Worm (Caenorhabditis elegans) whole organism, young adult: Measurements from ENCODE around the gene T14B1.1.

ENCODE experiments used
- B0261.1 ChIP-seq: sonication (generic microtip); optimal IDR thresholded peaks from 2 replicates; lab custom pipeline; 2016; ENCODE audit warnings: mild to moderate bottlenecking, missing genetic modification characterization, moderate library complexity, missing compliant biosample characterization
- B0336.3 ChIP-seq: fragments of 200-800 bp; sonication (Bioruptor generic); IDR thresholded peaks from 2 replicates; pipeline ENCODE4 v1.3.6; 2022; ENCODE audit warnings: missing genetic modification characterization, missing compliant biosample characterization
- F22D6.2 ChIP-seq: sonication (generic microtip); optimal IDR thresholded peaks from 2 replicates; lab custom pipeline; 2016; ENCODE audit warnings: mild to moderate bottlenecking, missing genetic modification characterization, missing compliant biosample characterization
- F23B12.7 ChIP-seq: sonication (generic microtip); optimal IDR thresholded peaks from 2 replicates; lab custom pipeline; 2017; ENCODE audit warnings: missing genetic modification characterization, mild to moderate bottlenecking, missing compliant biosample characterization, antibody characterized with exemption, moderate library complexity; ENCODE audit not compliant: insufficient read depth
- F33H1.4 ChIP-seq: fragments of 200-800 bp; sonication (Bioruptor generic); IDR thresholded peaks from 2 replicates; pipeline ENCODE4 v1.3.6; 2022; ENCODE audit warnings: missing genetic modification reagents, missing genetic modification characterization, missing compliant biosample characterization
- F39B2.1 ChIP-seq: fragments of 200-800 bp; sonication (Bioruptor generic); IDR thresholded peaks from 2 replicates; pipeline ENCODE4 v1.3.6; 2022; ENCODE audit warnings: missing genetic modification reagents, missing genetic modification characterization, missing compliant biosample characterization
- F52B5.7 ChIP-seq: sonication (generic microtip); optimal IDR thresholded peaks from 2 replicates; lab custom pipeline; 2016; ENCODE audit warnings: mild to moderate bottlenecking, missing genetic modification characterization, missing compliant biosample characterization
- F55B11.4 ChIP-seq: sonication (generic microtip); optimal IDR thresholded peaks from 2 replicates; lab custom pipeline; 2016; ENCODE audit warnings: missing compliant biosample characterization, missing genetic modification characterization, borderline replicate concordance; ENCODE audit not compliant: insufficient read depth
- K11D2.4 ChIP-seq: fragments of 200-800 bp; sonication (Bioruptor generic); IDR thresholded peaks from 2 replicates; pipeline ENCODE4 v1.3.6; 2022; ENCODE audit warnings: missing genetic modification reagents, missing genetic modification characterization, missing compliant biosample characterization
- Y53G8AR.9 ChIP-seq: fragments of 200-800 bp; sonication (Bioruptor generic); conservative IDR thresholded peaks from 2 replicates; pipeline ENCODE4 v1.3.6; 2022; ENCODE audit warnings: missing genetic modification reagents, missing genetic modification characterization, missing compliant biosample characterization
- Y67H2A.10 ChIP-seq: fragments of 200-800 bp; sonication (Bioruptor generic); conservative IDR thresholded peaks from 2 replicates; pipeline ENCODE4 v1.3.6; 2022; ENCODE audit warnings: missing genetic modification reagents, missing genetic modification characterization, missing compliant biosample characterization
- ZK185.1 ChIP-seq: sonication (generic microtip); optimal IDR thresholded peaks from 2 replicates; lab custom pipeline; 2016; ENCODE audit warnings: mild to moderate bottlenecking, missing genetic modification characterization, missing compliant biosample characterization; ENCODE audit not compliant: poor library complexity, severe bottlenecking
- aptf-2 ChIP-seq: fragments of 200-800 bp; sonication (Bioruptor generic); conservative IDR thresholded peaks from 2 replicates; pipeline ENCODE4 v1.3.6; 2022; ENCODE audit warnings: missing genetic modification reagents, missing genetic modification characterization, missing compliant biosample characterization
- attf-5 ChIP-seq: fragments of 200-800 bp; sonication (Bioruptor generic); optimal IDR thresholded peaks from 2 replicates; lab custom pipeline; 2018; ENCODE audit warnings: mild to moderate bottlenecking, missing genetic modification characterization, missing compliant biosample characterization
- bed-2 ChIP-seq: fragments of 200-800 bp; sonication (Bioruptor generic); IDR thresholded peaks from 2 replicates; pipeline ENCODE4 v1.3.6; 2022; ENCODE audit warnings: missing genetic modification reagents, missing genetic modification characterization, missing compliant biosample characterization
- ccch-3 ChIP-seq: fragments of 200-800 bp; sonication (Bioruptor generic); optimal IDR thresholded peaks from 2 replicates; lab custom pipeline; 2018; ENCODE audit warnings: mild to moderate bottlenecking, missing genetic modification characterization, missing compliant biosample characterization
- cebp-1 ChIP-seq, 2 experiments: fragments of 200-800 bp in 1 of 2; sonication (Bioruptor generic) in 1 of 2; sonication (generic microtip) in 1 of 2; IDR thresholded peaks in 1 of 2; optimal IDR thresholded peaks in 1 of 2; 2 replicates each; pipeline versions ENCODE4 v1.3.6 to Lab custom; 2017 to 2022; ENCODE audit warnings: missing compliant biosample characterization in 2 of 2, missing genetic modification characterization in 2 of 2, mild to moderate bottlenecking in 1 of 2, missing genetic modification reagents in 1 of 2, moderate library complexity in 1 of 2
- ceh-79 ChIP-seq: sonication (generic microtip); optimal IDR thresholded peaks from 2 replicates; lab custom pipeline; 2017; ENCODE audit warnings: mild to moderate bottlenecking, missing genetic modification characterization, missing compliant biosample characterization
- ceh-91 ChIP-seq: fragments of 200-800 bp; sonication (Bioruptor generic); IDR thresholded peaks from 2 replicates; pipeline ENCODE4 v1.3.6; 2022; ENCODE audit warnings: missing genetic modification reagents, missing genetic modification characterization, missing compliant biosample characterization
- chd-7 ChIP-seq: sonication (generic microtip); optimal IDR thresholded peaks from 2 replicates; lab custom pipeline; 2016; ENCODE audit warnings: mild to moderate bottlenecking, missing genetic modification characterization, moderate library complexity, missing compliant biosample characterization
- dpff-1 ChIP-seq: sonication (generic microtip); optimal IDR thresholded peaks from 2 replicates; lab custom pipeline; 2017; ENCODE audit warnings: mild to moderate bottlenecking, missing genetic modification characterization, missing compliant biosample characterization
- egl-44 ChIP-seq: fragments of 200-800 bp; sonication (Bioruptor generic); IDR thresholded peaks from 2 replicates; pipeline ENCODE4 v1.3.6; 2022; ENCODE audit warnings: missing genetic modification reagents, missing genetic modification characterization, missing compliant biosample characterization
- egrh-3 ChIP-seq: fragments of 200-800 bp; sonication (Bioruptor generic); IDR thresholded peaks from 2 replicates; pipeline ENCODE4 v1.3.6; 2022; ENCODE audit warnings: missing genetic modification reagents, missing genetic modification characterization, missing compliant biosample characterization
- ets-4 ChIP-seq: fragments of 200-800 bp; sonication (Bioruptor generic); optimal IDR thresholded peaks from 2 replicates; lab custom pipeline; 2018; ENCODE audit warnings: mild to moderate bottlenecking, missing genetic modification characterization, missing compliant biosample characterization
- hlh-26 ChIP-seq: fragments of 200-800 bp; sonication (Bioruptor generic); conservative IDR thresholded peaks from 2 replicates; pipeline ENCODE4 v1.3.6; 2022; ENCODE audit warnings: missing genetic modification reagents, missing genetic modification characterization, missing compliant biosample characterization
- hmg-20 ChIP-seq: fragments of 200-800 bp; sonication (Bioruptor generic); IDR thresholded peaks from 2 replicates; pipeline ENCODE4 v1.3.6; 2022; ENCODE audit warnings: missing genetic modification reagents, missing genetic modification characterization, missing compliant biosample characterization
- hrde-1 ChIP-seq: sonication (generic microtip); optimal IDR thresholded peaks from 2 replicates; lab custom pipeline; 2016; ENCODE audit warnings: missing genetic modification characterization, mild to moderate bottlenecking, missing compliant biosample characterization, moderate library complexity, missing genotype, missing genetic modification reagents, borderline replicate concordance
- hsf-1 ChIP-seq: fragments of 200-800 bp; sonication (Bioruptor generic); IDR thresholded peaks from 2 replicates; pipeline ENCODE4 v1.3.6; 2022; ENCODE audit warnings: missing genetic modification reagents, missing genetic modification characterization, missing compliant biosample characterization
- lag-1 ChIP-seq: fragments of 200-800 bp; sonication (Bioruptor generic); IDR thresholded peaks from 2 replicates; pipeline ENCODE4 v1.3.6; 2022; ENCODE audit warnings: missing genetic modification reagents, missing genetic modification characterization, missing compliant biosample characterization
- lin-40 ChIP-seq: sonication (generic microtip); optimal IDR thresholded peaks from 2 replicates; lab custom pipeline; 2016; ENCODE audit warnings: missing genetic modification characterization, mild to moderate bottlenecking, missing compliant biosample characterization, missing genotype, missing genetic modification reagents
- lsl-1 ChIP-seq: fragments of 200-800 bp; sonication (Bioruptor generic); optimal IDR thresholded peaks from 2 replicates; lab custom pipeline; 2018; ENCODE audit warnings: mild to moderate bottlenecking, missing genetic modification characterization, moderate library complexity, missing compliant biosample characterization
- mes-4 ChIP-seq: sonication (generic microtip); optimal IDR thresholded peaks from 2 replicates; lab custom pipeline; 2016; ENCODE audit warnings: missing genotype, missing genetic modification characterization, missing compliant biosample characterization
- nfya-1 ChIP-seq: sonication (generic microtip); optimal IDR thresholded peaks from 2 replicates; lab custom pipeline; 2017; ENCODE audit warnings: antibody characterized with exemption, missing compliant biosample characterization, missing genetic modification characterization, borderline replicate concordance; ENCODE audit not compliant: insufficient read depth
- nhr-179 ChIP-seq: sonication (generic microtip); optimal IDR thresholded peaks from 2 replicates; lab custom pipeline; 2016; ENCODE audit warnings: mild to moderate bottlenecking, missing genetic modification characterization, missing compliant biosample characterization
- nhr-80 ChIP-seq: sonication (generic microtip); optimal IDR thresholded peaks from 2 replicates; lab custom pipeline; 2016; ENCODE audit warnings: missing genetic modification characterization, missing compliant biosample characterization
- nhr-90 ChIP-seq: sonication (generic microtip); optimal IDR thresholded peaks from 2 replicates; lab custom pipeline; 2016; ENCODE audit warnings: missing genotype, mild to moderate bottlenecking, missing genetic modification characterization, missing compliant biosample characterization
- repo-1 ChIP-seq: sonication (generic microtip); optimal IDR thresholded peaks from 2 replicates; lab custom pipeline; 2017; ENCODE audit warnings: mild to moderate bottlenecking, missing genetic modification characterization, missing compliant biosample characterization
- snpc-1.1 ChIP-seq: sonication (generic microtip); optimal IDR thresholded peaks from 2 replicates; lab custom pipeline; 2017; ENCODE audit warnings: missing genetic modification characterization, mild to moderate bottlenecking, missing compliant biosample characterization, antibody characterized with exemption, moderate library complexity, missing genotype, missing genetic modification reagents; ENCODE audit not compliant: insufficient read depth
- snpc-3.4 ChIP-seq: sonication (generic microtip); optimal IDR thresholded peaks from 2 replicates; lab custom pipeline; 2017; ENCODE audit warnings: missing genetic modification characterization, mild to moderate bottlenecking, missing compliant biosample characterization, antibody characterized with exemption, moderate library complexity, missing genotype, missing genetic modification reagents
- snpc-4 ChIP-seq, 5 experiments: fragments of 150-350 bp in 1 of 5; sonication (generic microtip) in 4 of 5; optimal IDR thresholded peaks; 2 replicates each; lab custom pipeline; 2014 to 2018; ENCODE audit warnings: missing genetic modification characterization in 5 of 5, missing biosample characterization in 3 of 5, antibody characterized with exemption in 2 of 5, mild to moderate bottlenecking in 2 of 5, missing compliant biosample characterization in 2 of 5, missing genotype in 2 of 5, moderate library complexity in 2 of 5, missing genetic modification reagents in 1 of 5
- xnd-1 ChIP-seq: sonication (generic microtip); optimal IDR thresholded peaks from 2 replicates; lab custom pipeline; 2016; ENCODE audit warnings: missing genotype, missing genetic modification reagents, missing genetic modification characterization, missing compliant biosample characterization
- zfh-2 ChIP-seq: fragments of 200-800 bp; sonication (Bioruptor generic); conservative IDR thresholded peaks from 2 replicates; pipeline ENCODE4 v1.3.6; 2022; ENCODE audit warnings: missing genetic modification reagents, missing genetic modification characterization, missing compliant biosample characterization
- zim-3 ChIP-seq: sonication (generic microtip); optimal IDR thresholded peaks from 2 replicates; lab custom pipeline; 2017; ENCODE audit warnings: mild to moderate bottlenecking, missing genetic modification characterization, moderate library complexity, missing compliant biosample characterization
- ztf-18 ChIP-seq: sonication (generic microtip); optimal IDR thresholded peaks from 2 replicates; lab custom pipeline; 2016; ENCODE audit warnings: missing genotype, mild to moderate bottlenecking, missing genetic modification characterization, missing compliant biosample characterization
- ztf-22 ChIP-seq: fragments of 200-800 bp; sonication (Bioruptor generic); optimal IDR thresholded peaks from 2 replicates; lab custom pipeline; 2018; ENCODE audit warnings: mild to moderate bottlenecking, missing genetic modification characterization, moderate library complexity, missing compliant biosample characterization
- ztf-6 ChIP-seq: fragments of 200-800 bp; sonication (Bioruptor generic); IDR thresholded peaks from 2 replicates; pipeline ENCODE4 v1.3.6; 2022; ENCODE audit warnings: missing genetic modification reagents, missing genetic modification characterization, missing compliant biosample characterization

The T14B1.1 gene

ce11 chrX:9622609-9623008 is 45.9 kb downstream of the T14B1.1 start (continued):
- TF ChIP-seq cebp-1 (GFP tag; IDR thresholded peaks at IDR 0.05; lab: Robert Waterston, UW) = 0 out of 2 replicates have a peak, but pooled peaks have one; percentile 26
- no peak for TF ChIP-seq cebp-1 (tag; optimal IDR thresholded peaks at IDR 0.05; lab: Kevin White, UChicago)
- peak; percentile 42 for TF ChIP-seq ceh-79 (tag; lab: Kevin White, UChicago)
- no peak for TF ChIP-seq nfya-1
- no peak for TF ChIP-seq Y53G8AR.9 (GFP tag; lab: Robert Waterston, UW)
- TF ChIP-seq F33H1.4 = no peak
- no peak for TF ChIP-seq bed-2 (GFP tag; lab: Robert Waterston, UW)
- TF ChIP-seq aptf-2 = 0 out of 2 replicates have a peak, but pooled peaks have one; percentile 12
- TF ChIP-seq nhr-80 (tag; lab: Kevin White, UChicago) = peak; percentile 39
- no peak for TF ChIP-seq F52B5.7
- no peak for TF ChIP-seq snpc-1.1 (tag; lab: Kevin White, UChicago)
- 0 out of 2 replicates have a peak, but pooled peaks have one; percentile 41 for TF ChIP-seq hlh-26 (GFP tag; lab: Robert Waterston, UW)
- peak; percentile 59 for TF ChIP-seq F23B12.7
- peak; percentile 27; the same call in 1 of the 2 replicates for TF ChIP-seq egrh-3
- no peak for TF ChIP-seq F55B11.4
- no peak for TF ChIP-seq F22D6.2
- no peak for TF ChIP-seq chd-7 (tag; lab: Kevin White, UChicago)
- TF ChIP-seq F39B2.1 (GFP tag; lab: Robert Waterston, UW) = no peak
- peak; percentile 72 for TF ChIP-seq nhr-90 (tag; lab: Kevin White, UChicago)
- no peak for TF ChIP-seq ztf-22 (GFP tag; lab: Kevin White, UChicago)
- no peak for TF ChIP-seq lsl-1 (GFP tag; lab: Kevin White, UChicago)
- TF ChIP-seq egl-44 (GFP tag; lab: Robert Waterston, UW) = peak; percentile 82
- peak; percentile 81 for TF ChIP-seq hrde-1
- peak; percentile 66 for TF ChIP-seq zim-3 (tag; lab: Kevin White, UChicago)
- no peak for TF ChIP-seq lag-1
- no peak for TF ChIP-seq hmg-20
- peak; percentile 39 for TF ChIP-seq attf-5 (GFP tag; lab: Kevin White, UChicago)
- no peak for TF ChIP-seq B0336.3
- TF ChIP-seq Y67H2A.10 = no peak
- TF ChIP-seq lin-40 = no peak
- TF ChIP-seq hsf-1 = no peak
- peak; percentile 40 for TF ChIP-seq repo-1
- no peak for TF ChIP-seq ceh-91 (GFP tag; lab: Robert Waterston, UW)
- TF ChIP-seq snpc-4 (GFP tag; optimal IDR thresholded peaks at IDR 0.05; lab: Kevin White, UChicago) = peak; percentile 78
- TF ChIP-seq snpc-4 (tag; optimal IDR thresholded peaks at IDR 0.05; lab: Kevin White, UChicago) = no peak
- TF ChIP-seq ccch-3 (GFP tag; lab: Kevin White, UChicago) = no peak
- TF ChIP-seq nhr-179 (tag; lab: Kevin White, UChicago) = no peak
- TF ChIP-seq xnd-1 = no peak
- peak; percentile 63 for TF ChIP-seq ZK185.1
- TF ChIP-seq B0261.1 (tag; lab: Kevin White, UChicago) = peak; percentile 78
- TF ChIP-seq zfh-2 (GFP tag; lab: Robert Waterston, UW) = no peak
- TF ChIP-seq mes-4 = no peak
- TF ChIP-seq snpc-3.4 (tag; lab: Kevin White, UChicago) = peak; percentile 83
- TF ChIP-seq ztf-18 (tag; lab: Kevin White, UChicago) = peak; percentile 70
- TF ChIP-seq K11D2.4 (GFP tag; lab: Robert Waterston, UW) = no peak
- TF ChIP-seq dpff-1 (tag; lab: Kevin White, UChicago) = peak; percentile 14
- TF ChIP-seq ztf-6 = no peak
- TF ChIP-seq ets-4 (GFP tag; lab: Kevin White, UChicago) = peak; percentile 43
